Worm (Caenorhabditis elegans) whole organism, L1 larva: ENCODE measurements around the gene unk-1.
A peak's percentile ranks its signal among the peaks of the same experiment; 100 is the strongest.

ENCODE experiments used
- ceh-88 ChIP-seq: fragments of 200-800 bp; sonication (Bioruptor generic); IDR thresholded peaks from 2 replicates; pipeline ENCODE4 v1.3.6; 2022; ENCODE audit warnings: missing genetic modification characterization, missing compliant biosample characterization
- dpl-1 ChIP-seq, 3 experiments: fragments of 150-350 bp in 2 of 3; sonication (generic microtip) in 1 of 3; optimal IDR thresholded peaks; 2 replicates each; lab custom pipeline; 2014 to 2017; ENCODE audit warnings: missing biosample characterization in 3 of 3, missing genetic modification characterization in 3 of 3, missing genetic modification reagents in 3 of 3
- efl-1 ChIP-seq, 4 experiments: fragments of 150-350 bp; optimal IDR thresholded peaks in 3 of 4; peaks in 1 of 4; 1 replicate in 1 of 4; 2 replicates in 3 of 4; lab custom pipeline; 2014; ENCODE audit warnings: missing biosample characterization in 2 of 4, missing genetic modification characterization in 2 of 4, missing genetic modification reagents in 2 of 4
- elt-2 ChIP-seq: sonication (generic microtip); optimal IDR thresholded peaks from 2 replicates; lab custom pipeline; 2016; ENCODE audit warnings: missing genetic modification characterization, mild to moderate bottlenecking, inconsistent platforms, missing compliant biosample characterization, missing genetic modification reagents
- fkh-4 ChIP-seq: sonication (generic microtip); optimal IDR thresholded peaks from 2 replicates; lab custom pipeline; 2016; ENCODE audit warnings: missing compliant biosample characterization, missing genetic modification characterization, borderline replicate concordance
- fkh-8 ChIP-seq: sonication (generic microtip); optimal IDR thresholded peaks from 2 replicates; lab custom pipeline; 2016; ENCODE audit warnings: mild to moderate bottlenecking, missing genetic modification characterization, missing compliant biosample characterization
- grh-1 ChIP-seq: fragments of 200-800 bp; sonication (Bioruptor generic); IDR thresholded peaks from 2 replicates; pipeline ENCODE4 v1.3.6; 2022; ENCODE audit warnings: missing genetic modification reagents, missing genetic modification characterization, missing compliant biosample characterization
- hlh-17 ChIP-seq: fragments of 200-800 bp; sonication (Bioruptor generic); optimal IDR thresholded peaks from 2 replicates; lab custom pipeline; 2018; ENCODE audit warnings: missing genetic modification characterization, mild to moderate bottlenecking, missing compliant biosample characterization, moderate library complexity, borderline replicate concordance
- hpl-2 ChIP-seq: fragments of 150-350 bp; optimal IDR thresholded peaks from 2 replicates; lab custom pipeline; 2014; ENCODE audit warnings: missing biosample characterization, missing genetic modification reagents, missing genetic modification characterization
- jun-1 ChIP-seq: fragments of 150-350 bp; optimal IDR thresholded peaks from 2 replicates; lab custom pipeline; 2014; ENCODE audit warnings: missing biosample characterization, missing genetic modification reagents, missing genetic modification characterization
- lin-14 ChIP-seq: fragments of 200-800 bp; sonication (Bioruptor generic); optimal IDR thresholded peaks from 2 replicates; lab custom pipeline; 2018; ENCODE audit warnings: mild to moderate bottlenecking, missing genetic modification characterization, moderate library complexity, missing compliant biosample characterization
- lin-35 ChIP-seq, 2 experiments: fragments of 150-350 bp; optimal IDR thresholded peaks; 2 replicates each; lab custom pipeline; 2014; ENCODE audit warnings: missing biosample characterization in 2 of 2, missing genetic modification characterization in 2 of 2, missing genetic modification reagents in 2 of 2
- mdl-1 ChIP-seq, 2 experiments: fragments of 150-350 bp; optimal IDR thresholded peaks; 2 replicates each; lab custom pipeline; 2014 to 2017; ENCODE audit warnings: missing biosample characterization in 2 of 2, missing genetic modification characterization in 2 of 2, inconsistent platforms in 1 of 2
- nhr-20 ChIP-seq: sonication (generic microtip); optimal IDR thresholded peaks from 2 replicates; lab custom pipeline; 2016; ENCODE audit warnings: mild to moderate bottlenecking, missing genetic modification characterization, missing compliant biosample characterization
- nhr-71 ChIP-seq: sonication (generic microtip); optimal IDR thresholded peaks from 2 replicates; lab custom pipeline; 2016; ENCODE audit warnings: mild to moderate bottlenecking, missing genetic modification characterization, moderate library complexity, missing compliant biosample characterization
- nhr-76 ChIP-seq: sonication (generic microtip); optimal IDR thresholded peaks from 2 replicates; lab custom pipeline; 2017; ENCODE audit warnings: missing biosample characterization, missing genetic modification characterization
- nhr-77 ChIP-seq: fragments of 150-350 bp; optimal IDR thresholded peaks from 2 replicates; lab custom pipeline; 2014; ENCODE audit warnings: missing biosample characterization, missing genetic modification characterization
- nhr-90 ChIP-seq: sonication (generic microtip); optimal IDR thresholded peaks from 2 replicates; lab custom pipeline; 2016; ENCODE audit warnings: mild to moderate bottlenecking, missing genetic modification characterization, missing compliant biosample characterization; ENCODE audit not compliant: poor library complexity
- skn-1 ChIP-seq: fragments of 150-350 bp; optimal IDR thresholded peaks from 2 replicates; lab custom pipeline; 2014; ENCODE audit warnings: missing biosample characterization, missing genetic modification characterization
- tlp-1 ChIP-seq: fragments of 150-350 bp; optimal IDR thresholded peaks from 2 replicates; lab custom pipeline; 2014; ENCODE audit warnings: missing biosample characterization, missing genetic modification characterization
- unc-98 ChIP-seq: fragments of 200-800 bp; sonication (Bioruptor generic); IDR thresholded peaks from 2 replicates; pipeline ENCODE4 v1.3.6; 2022; ENCODE audit warnings: missing genetic modification characterization, missing compliant biosample characterization
- zip-4 ChIP-seq: fragments of 200-800 bp; sonication (Bioruptor generic); optimal IDR thresholded peaks from 2 replicates; lab custom pipeline; 2018; ENCODE audit warnings: mild to moderate bottlenecking, missing genetic modification characterization, moderate library complexity, missing compliant biosample characterization

Gene unk-1

ce11 chrX:8069293-8069692 lies 54.5 kb downstream of the unk-1 start, which contains the start of gene C18A11.1:
Gene C18A11.1 (plus strand): TSS chrX:8069328.
- TF ChIP-seq mdl-1 (tag; optimal IDR thresholded peaks at IDR 0.05; lab: Kevin White, UChicago): peak in 1 of 2 experiments; percentile 25
- no peak for TF ChIP-seq hlh-17 (GFP tag; lab: Kevin White, UChicago)
- peak; percentile 2 for TF ChIP-seq jun-1 (tag; lab: Kevin White, UChicago)
- peak; percentile 23 for TF ChIP-seq lin-14 (GFP tag; lab: Kevin White, UChicago)
- TF ChIP-seq tlp-1 (tag; lab: Kevin White, UChicago): no peak
- no peak for TF ChIP-seq unc-98 (GFP tag; lab: Robert Waterston, UW)
- peak; percentile 92 for TF ChIP-seq elt-2 (tag; lab: Kevin White, UChicago)
- no peak for TF ChIP-seq grh-1 (GFP tag; lab: Robert Waterston, UW)
- TF ChIP-seq skn-1 (tag; lab: Kevin White, UChicago): peak; percentile 20
- TF ChIP-seq lin-35 (GFP tag; optimal IDR thresholded peaks at IDR 0.05; lab: Kevin White, UChicago): peak in 1 of 2 experiments; percentile 47
- TF ChIP-seq nhr-90 (tag; lab: Kevin White, UChicago): peak; percentile 26
- TF ChIP-seq nhr-71 (tag; lab: Kevin White, UChicago): peak; percentile 49
- no peak for TF ChIP-seq ceh-88
- TF ChIP-seq zip-4: peak; percentile 79
- no peak for TF ChIP-seq efl-1 (optimal IDR thresholded peaks at IDR 0.05; lab: Kevin White, UChicago)
- TF ChIP-seq efl-1 (GFP tag; optimal IDR thresholded peaks at IDR 0.05 in 1 of 2; lab: Kevin White, UChicago): peak in 1 of 2 experiments; percentile 92
- no peak for TF ChIP-seq nhr-76 (tag; lab: Kevin White, UChicago)
- TF ChIP-seq nhr-20 (tag; lab: Kevin White, UChicago): peak; percentile 61
- TF ChIP-seq dpl-1 (GFP tag; optimal IDR thresholded peaks at IDR 0.05; lab: Kevin White, UChicago): peak in 2 of 3 experiments; percentile 6 to 33
- TF ChIP-seq, all 84 proteins: peak for 12

ce11 chrX:8074527-8074926 lies 59.7 kb downstream of the unk-1 start:
- no peak for TF ChIP-seq hpl-2 (GFP tag; lab: Kevin White, UChicago)
- no peak for TF ChIP-seq nhr-77 (tag; lab: Kevin White, UChicago)
- TF ChIP-seq elt-2 (tag; lab: Kevin White, UChicago): peak; percentile 6
- no peak for TF ChIP-seq fkh-4 (tag; lab: Kevin White, UChicago)
- no peak for TF ChIP-seq fkh-8 (tag; lab: Kevin White, UChicago)
